Worm (Caenorhabditis elegans) whole organism, midembryonic: ENCODE results near the gene clec-51.

Experiments
- cog-1 ChIP-seq: sonication (generic microtip); optimal IDR thresholded peaks from 2 replicates; lab custom pipeline; 2016; ENCODE audit warnings: missing genetic modification characterization, missing compliant biosample characterization
- med-1 ChIP-seq: sonication (generic microtip); optimal IDR thresholded peaks from 2 replicates; lab custom pipeline; 2017; ENCODE audit warnings: missing genetic modification characterization, mild to moderate bottlenecking, missing compliant biosample characterization, antibody characterized with exemption, missing genetic modification reagents; ENCODE audit not compliant: insufficient read depth
- ztf-29 ChIP-seq: fragments of 200-800 bp; sonication (Bioruptor generic); IDR thresholded peaks from 2 replicates; pipeline ENCODE4 v1.3.6; 2022; ENCODE audit warnings: missing genetic modification reagents, missing genetic modification characterization, missing compliant biosample characterization

DNA sequence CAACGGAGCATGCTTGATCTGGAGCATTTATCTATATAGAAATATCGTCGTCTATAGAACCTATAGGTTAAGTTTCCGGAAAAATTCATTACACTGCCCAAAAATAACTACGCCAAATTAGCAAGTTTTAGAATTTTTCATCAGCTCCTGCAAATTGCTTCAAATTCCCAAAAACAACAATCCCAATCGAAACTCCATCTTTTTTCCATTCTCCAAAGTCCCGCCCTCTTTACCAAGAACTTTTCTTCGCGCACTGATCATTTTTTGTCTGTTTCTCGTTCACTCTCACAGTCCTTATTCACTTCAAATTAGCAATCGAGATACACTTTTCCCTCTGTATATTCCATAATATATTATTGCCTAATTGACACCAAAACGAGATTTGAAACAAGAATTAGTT lies 42.7 kb upstream of the clec-51 start, which contains the start of gene svh-1:
- TF ChIP-seq ztf-29 (GFP tag; lab: Robert Waterston, UW) (no peak), cog-1 (tag; lab: Kevin White, UChicago) (no peak), med-1 (GFP tag; lab: Kevin White, UChicago) (no peak)
